Fruit fly (Drosophila melanogaster) whole organism, embryonic: Measurements from ENCODE around the gene eco.

Source experiments
- CG13894 ChIP-seq: fragments of 200-800 bp; sonication (Bioruptor generic); optimal IDR thresholded peaks from 3 replicates; lab custom pipeline; 2018; ENCODE audit warnings: missing biosample characterization, mild to moderate bottlenecking, missing genetic modification characterization, moderate library complexity
- CG8765 ChIP-seq: fragments of 200-800 bp; sonication (Bioruptor generic); IDR thresholded peaks from 2 replicates; pipeline ENCODE4 v1.3.6; 2022; ENCODE audit warnings: missing biosample characterization, missing genetic modification characterization
- CkIIα-i1 ChIP-seq: fragments of 200-800 bp; sonication (Bioruptor generic); IDR thresholded peaks from 2 replicates; pipeline ENCODE4 v1.3.6; 2022; ENCODE audit warnings: missing biosample characterization, missing genetic modification characterization
- Mad ChIP-seq: fragments of 200-800 bp; sonication (Bioruptor generic); optimal IDR thresholded peaks from 2 replicates; lab custom pipeline; 2016; ENCODE audit warnings: missing biosample characterization, missing genetic modification characterization

DNA sequence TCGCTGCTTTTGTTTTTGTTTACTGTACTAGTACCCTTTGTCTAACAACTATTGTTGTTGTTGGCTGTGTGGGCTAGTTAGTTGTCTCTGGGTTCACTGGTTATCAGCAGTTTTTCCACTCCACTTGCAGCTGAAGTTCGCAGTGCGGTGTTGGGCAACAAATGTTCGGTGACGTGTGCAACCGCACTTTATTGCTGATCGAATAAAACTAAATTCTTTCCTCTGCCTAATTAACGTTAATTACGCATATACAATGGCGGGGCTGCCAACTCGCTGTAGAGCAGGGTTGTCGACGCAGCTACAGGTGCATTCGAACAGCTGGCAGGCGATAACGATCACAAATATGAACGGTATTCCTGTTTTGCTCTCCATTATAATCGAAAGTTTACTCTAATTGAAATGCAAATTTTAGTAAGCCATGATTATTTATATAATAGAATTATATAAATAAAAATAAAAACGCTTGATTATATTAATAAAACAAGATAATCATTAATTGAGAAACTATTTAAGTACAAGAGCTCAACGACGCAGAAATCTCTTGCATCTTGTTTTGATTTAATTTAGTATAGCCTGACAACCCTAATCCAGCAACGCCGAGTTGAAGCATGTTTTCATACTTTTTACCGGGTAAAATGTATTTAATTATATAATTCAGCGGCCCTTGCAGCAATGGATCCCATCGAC is 10.4 kb downstream of the eco start, which contains the start of the genes mrva, CG42307 and mus312:
- 0 out of 2 replicates have a peak, but pooled peaks have one; percentile 54 for TF ChIP-seq CG8765 (GFP tag; lab: Robert Waterston, UW)
- no peak for TF ChIP-seq CkIIα-i1 (GFP tag; lab: Robert Waterston, UW)
- TF ChIP-seq Mad, result peak; percentile 41
- TF ChIP-seq CG13894 (tag; lab: Kevin White, UChicago), result peak; percentile 94
